Worm (Caenorhabditis elegans) whole organism, young adult: ENCODE measurements around the gene eat-6.

Source experiments
- B0019.2 ChIP-seq: fragments of 200-800 bp; sonication (Bioruptor generic); conservative IDR thresholded peaks from 2 replicates; pipeline ENCODE4 v1.3.6; 2022; ENCODE audit warnings: missing genetic modification reagents, missing genetic modification characterization, missing compliant biosample characterization
- B0336.3 ChIP-seq: fragments of 200-800 bp; sonication (Bioruptor generic); IDR thresholded peaks from 2 replicates; pipeline ENCODE4 v1.3.6; 2022; ENCODE audit warnings: missing genetic modification characterization, missing compliant biosample characterization
- F23B12.7 ChIP-seq: sonication (generic microtip); optimal IDR thresholded peaks from 2 replicates; lab custom pipeline; 2017; ENCODE audit warnings: missing genetic modification characterization, mild to moderate bottlenecking, missing compliant biosample characterization, antibody characterized with exemption, moderate library complexity; ENCODE audit not compliant: insufficient read depth
- F37B4.10 ChIP-seq: fragments of 200-800 bp; sonication (Bioruptor generic); IDR thresholded peaks from 2 replicates; pipeline ENCODE4 v1.3.6; 2022; ENCODE audit warnings: missing genetic modification characterization, missing compliant biosample characterization
- F52B5.7 ChIP-seq: sonication (generic microtip); optimal IDR thresholded peaks from 2 replicates; lab custom pipeline; 2016; ENCODE audit warnings: mild to moderate bottlenecking, missing genetic modification characterization, missing compliant biosample characterization
- F57C9.4 ChIP-seq: sonication (generic microtip); optimal IDR thresholded peaks from 2 replicates; lab custom pipeline; 2017; ENCODE audit warnings: mild to moderate bottlenecking, missing genetic modification characterization, missing compliant biosample characterization
- Y53F4B.3 ChIP-seq: fragments of 200-800 bp; sonication (Bioruptor generic); IDR thresholded peaks from 2 replicates; pipeline ENCODE4 v1.3.6; 2022; ENCODE audit warnings: missing genetic modification reagents, missing genetic modification characterization, missing compliant biosample characterization
- ama-1 ChIP-seq, 3 experiments: fragments of 150-350 bp in 1 of 3; sonication (generic microtip) in 2 of 3; optimal IDR thresholded peaks; 2 replicates each; lab custom pipeline; 2014 to 2018; ENCODE audit warnings: missing biosample characterization in 2 of 3, missing genetic modification characterization in 2 of 3, missing genetic modification reagents in 2 of 3
- aptf-3 ChIP-seq: fragments of 200-800 bp; sonication (Bioruptor generic); IDR thresholded peaks from 2 replicates; pipeline ENCODE4 v1.3.6; 2022; ENCODE audit warnings: missing genetic modification characterization, missing compliant biosample characterization
- attf-6 ChIP-seq: fragments of 200-800 bp; sonication (Bioruptor generic); IDR thresholded peaks from 2 replicates; pipeline ENCODE4 v1.3.6; 2022; ENCODE audit warnings: missing genetic modification reagents, missing genetic modification characterization, missing compliant biosample characterization
- ccch-3 ChIP-seq: fragments of 200-800 bp; sonication (Bioruptor generic); optimal IDR thresholded peaks from 2 replicates; lab custom pipeline; 2018; ENCODE audit warnings: mild to moderate bottlenecking, missing genetic modification characterization, missing compliant biosample characterization
- cebp-1 ChIP-seq, 2 experiments: fragments of 200-800 bp in 1 of 2; sonication (Bioruptor generic) in 1 of 2; sonication (generic microtip) in 1 of 2; IDR thresholded peaks in 1 of 2; optimal IDR thresholded peaks in 1 of 2; 2 replicates each; pipeline versions ENCODE4 v1.3.6 to Lab custom; 2017 to 2022; ENCODE audit warnings: missing compliant biosample characterization in 2 of 2, missing genetic modification characterization in 2 of 2, mild to moderate bottlenecking in 1 of 2, missing genetic modification reagents in 1 of 2, moderate library complexity in 1 of 2
- ceh-100 ChIP-seq: fragments of 200-800 bp; sonication (Bioruptor generic); IDR thresholded peaks from 2 replicates; pipeline ENCODE4 v1.3.6; 2022; ENCODE audit warnings: missing genetic modification reagents, missing genetic modification characterization, missing compliant biosample characterization
- ceh-91 ChIP-seq: fragments of 200-800 bp; sonication (Bioruptor generic); IDR thresholded peaks from 2 replicates; pipeline ENCODE4 v1.3.6; 2022; ENCODE audit warnings: missing genetic modification reagents, missing genetic modification characterization, missing compliant biosample characterization
- dox-1 ChIP-seq: fragments of 200-800 bp; sonication (Bioruptor generic); IDR thresholded peaks from 2 replicates; pipeline ENCODE4 v1.3.6; 2022; ENCODE audit warnings: missing genetic modification reagents, missing genetic modification characterization, missing compliant biosample characterization
- efl-1 ChIP-seq: fragments of 150-350 bp; optimal IDR thresholded peaks from 2 replicates; lab custom pipeline; 2014; ENCODE audit warnings: missing biosample characterization, missing genetic modification reagents, missing genetic modification characterization
- egl-18 ChIP-seq: fragments of 200-800 bp; sonication (Bioruptor generic); IDR thresholded peaks from 2 replicates; pipeline ENCODE4 v1.3.6; 2022; ENCODE audit warnings: missing genetic modification reagents, missing genetic modification characterization, missing compliant biosample characterization
- lin-26 ChIP-seq: fragments of 200-800 bp; sonication (Bioruptor generic); IDR thresholded peaks from 2 replicates; pipeline ENCODE4 v1.3.6; 2022; ENCODE audit warnings: missing genetic modification reagents, missing genetic modification characterization, missing compliant biosample characterization
- lin-35 ChIP-seq, 3 experiments: fragments of 150-350 bp in 2 of 3; sonication (generic microtip) in 1 of 3; optimal IDR thresholded peaks; 2 replicates each; lab custom pipeline; 2014 to 2018; ENCODE audit warnings: missing biosample characterization in 3 of 3, missing genetic modification characterization in 3 of 3, missing genetic modification reagents in 3 of 3
- madf-3 ChIP-seq: fragments of 200-800 bp; sonication (Bioruptor generic); IDR thresholded peaks from 2 replicates; pipeline ENCODE4 v1.3.6; 2022; ENCODE audit warnings: missing genetic modification reagents, missing genetic modification characterization, missing compliant biosample characterization
- madf-6 ChIP-seq: fragments of 200-800 bp; sonication (Bioruptor generic); IDR thresholded peaks from 2 replicates; pipeline ENCODE4 v1.3.6; 2022; ENCODE audit warnings: missing genetic modification reagents, missing genetic modification characterization, missing compliant biosample characterization
- mcd-1 ChIP-seq: fragments of 200-800 bp; sonication (Bioruptor generic); IDR thresholded peaks from 2 replicates; pipeline ENCODE4 v1.3.6; 2022; ENCODE audit warnings: missing genetic modification reagents, missing genetic modification characterization, missing compliant biosample characterization
- nfya-1 ChIP-seq: sonication (generic microtip); optimal IDR thresholded peaks from 2 replicates; lab custom pipeline; 2017; ENCODE audit warnings: antibody characterized with exemption, missing compliant biosample characterization, missing genetic modification characterization, borderline replicate concordance; ENCODE audit not compliant: insufficient read depth
- nhr-120 ChIP-seq: fragments of 200-800 bp; sonication (Bioruptor generic); IDR thresholded peaks from 2 replicates; pipeline ENCODE4 v1.3.6; 2022; ENCODE audit warnings: missing genetic modification characterization, missing compliant biosample characterization
- nhr-80 ChIP-seq: sonication (generic microtip); optimal IDR thresholded peaks from 2 replicates; lab custom pipeline; 2016; ENCODE audit warnings: missing genetic modification characterization, missing compliant biosample characterization
- nhr-90 ChIP-seq: sonication (generic microtip); optimal IDR thresholded peaks from 2 replicates; lab custom pipeline; 2016; ENCODE audit warnings: missing genotype, mild to moderate bottlenecking, missing genetic modification characterization, missing compliant biosample characterization
- repo-1 ChIP-seq: sonication (generic microtip); optimal IDR thresholded peaks from 2 replicates; lab custom pipeline; 2017; ENCODE audit warnings: mild to moderate bottlenecking, missing genetic modification characterization, missing compliant biosample characterization
- rpc-1 ChIP-seq, 2 experiments: fragments of 150-350 bp in 1 of 2; sonication (generic microtip) in 1 of 2; optimal IDR thresholded peaks; 2 replicates each; lab custom pipeline; 2014 to 2018; ENCODE audit warnings: missing biosample characterization in 1 of 2, missing genetic modification characterization in 1 of 2, missing genetic modification reagents in 1 of 2, missing genotype in 1 of 2
- sdz-38 ChIP-seq: sonication (generic microtip); optimal IDR thresholded peaks from 2 replicates; lab custom pipeline; 2016; ENCODE audit warnings: missing genotype, missing genetic modification characterization, missing compliant biosample characterization
- snpc-1.3 ChIP-seq: sonication (generic microtip); optimal IDR thresholded peaks from 2 replicates; lab custom pipeline; 2017; ENCODE audit warnings: missing genetic modification characterization, mild to moderate bottlenecking, missing compliant biosample characterization, antibody characterized with exemption, moderate library complexity, missing genotype, missing genetic modification reagents; ENCODE audit not compliant: insufficient read depth
- snpc-3.4 ChIP-seq: sonication (generic microtip); optimal IDR thresholded peaks from 2 replicates; lab custom pipeline; 2017; ENCODE audit warnings: missing genetic modification characterization, mild to moderate bottlenecking, missing compliant biosample characterization, antibody characterized with exemption, moderate library complexity, missing genotype, missing genetic modification reagents
- snpc-4 ChIP-seq, 5 experiments: fragments of 150-350 bp in 1 of 5; sonication (generic microtip) in 4 of 5; optimal IDR thresholded peaks; 2 replicates each; lab custom pipeline; 2014 to 2018; ENCODE audit warnings: missing genetic modification characterization in 5 of 5, missing biosample characterization in 3 of 5, antibody characterized with exemption in 2 of 5, mild to moderate bottlenecking in 2 of 5, missing compliant biosample characterization in 2 of 5, missing genotype in 2 of 5, moderate library complexity in 2 of 5, missing genetic modification reagents in 1 of 5
- somi-1 ChIP-seq: fragments of 200-800 bp; sonication (Bioruptor generic); optimal IDR thresholded peaks from 2 replicates; lab custom pipeline; 2018; ENCODE audit warnings: mild to moderate bottlenecking, missing genetic modification characterization, missing compliant biosample characterization

Gene eat-6

ce11 chrV:13129895-13130294, at the start of gene eat-6:
TSS of gene eat-6 (minus strand) at chrV:13129995.
- TF ChIP-seq attf-6 (GFP tag; lab: Robert Waterston, UW), result no peak
- no peak for TF ChIP-seq F57C9.4
- TF ChIP-seq nfya-1 (tag; lab: Kevin White, UChicago), result no peak

DNA sequence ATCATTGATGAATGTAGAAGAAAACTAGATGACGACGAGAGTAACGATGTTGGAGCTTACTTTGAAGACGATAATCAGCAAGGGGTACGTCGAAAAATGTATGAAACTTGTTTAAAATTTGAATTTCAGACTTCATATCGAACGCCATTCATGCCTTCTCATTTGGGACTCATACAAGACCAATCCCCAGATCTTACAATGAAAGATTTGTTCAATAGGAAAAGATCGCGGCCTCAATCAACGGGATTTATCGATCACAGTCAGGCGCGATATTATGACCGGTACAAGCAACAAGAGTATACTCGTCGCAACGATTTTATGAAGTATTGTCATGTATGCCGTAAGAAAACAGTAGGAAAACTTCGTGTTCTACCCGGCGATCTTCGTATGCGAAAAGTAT, 47.0 kb upstream of the eat-6 start:
- TF ChIP-seq Y53F4B.3 (no peak), lin-26 (GFP tag; lab: Robert Waterston, UW) (no peak), ceh-91 (GFP tag; lab: Robert Waterston, UW) (no peak), F37B4.10 (GFP tag; lab: Robert Waterston, UW) (no peak), nhr-90 (tag; lab: Kevin White, UChicago) (no peak), somi-1 (no peak), nhr-120 (GFP tag; lab: Robert Waterston, UW) (no peak), nfya-1 (tag; lab: Kevin White, UChicago) (no peak)

DNA sequence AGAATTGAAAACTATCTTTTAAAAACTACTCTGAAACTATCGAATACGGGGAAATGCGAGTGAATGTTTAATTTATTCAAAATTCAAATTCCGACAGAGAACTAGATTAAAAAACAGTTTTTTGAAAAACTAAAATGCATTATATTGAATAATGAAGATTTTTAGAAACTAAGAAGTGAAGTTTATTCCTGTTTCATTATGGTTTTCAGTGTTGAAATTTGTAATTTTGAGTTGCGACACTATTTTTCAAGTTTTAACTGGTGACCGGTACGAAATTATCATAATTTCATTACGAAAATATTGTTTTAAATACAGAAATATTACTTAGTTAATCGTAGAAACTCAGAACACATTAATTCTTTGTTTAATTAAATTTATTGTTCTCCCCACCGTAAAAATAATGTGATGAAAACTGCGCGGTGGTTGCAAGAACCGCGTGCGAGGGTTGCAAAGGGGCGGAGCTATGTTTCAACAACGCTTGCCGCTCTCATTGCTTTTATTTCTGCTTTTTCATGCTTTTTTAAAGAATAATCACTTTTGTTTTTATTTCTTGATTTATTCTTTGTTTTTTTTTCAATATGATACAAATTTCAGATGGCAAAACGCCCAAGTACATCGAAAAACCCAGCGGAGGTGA, 46.4 kb upstream of the eat-6 start, which contains the start of gene him-17:
Gene him-17, plus strand, starts transcription at position 595 of the 637 bp plus-strand sequence.
- no peak for TF ChIP-seq egl-18 (GFP tag; lab: Robert Waterston, UW)
- TF ChIP-seq ceh-100 (GFP tag; lab: Robert Waterston, UW), result peak; percentile 41; the same call in 1 of the 2 replicates
- no peak for TF ChIP-seq cebp-1 (GFP tag; IDR thresholded peaks at IDR 0.05; lab: Robert Waterston, UW)
- TF ChIP-seq cebp-1 (tag; optimal IDR thresholded peaks at IDR 0.05; lab: Kevin White, UChicago), result peak; percentile 45
- TF ChIP-seq repo-1 (tag; lab: Kevin White, UChicago), result peak; percentile 13
- TF ChIP-seq ama-1 (optimal IDR thresholded peaks at IDR 0.05; lab: Kevin White, UChicago), result no peak
- TF ChIP-seq ama-1 (GFP tag; optimal IDR thresholded peaks at IDR 0.05; lab: Kevin White, UChicago), result peak in 1 of 2 experiments; percentile 20
- TF ChIP-seq lin-35 (GFP tag; optimal IDR thresholded peaks at IDR 0.05; lab: Kevin White, UChicago), result peak in 1 of 3 experiments; percentile 17
- peak; percentile 33; the same call in 1 of the 2 replicates for TF ChIP-seq madf-3
- peak; percentile 49 for TF ChIP-seq F23B12.7
- peak; percentile 54; the same call in 1 of the 2 replicates for TF ChIP-seq B0336.3
- TF ChIP-seq ccch-3, result no peak
- peak; percentile 10 for TF ChIP-seq snpc-1.3 (tag; lab: Kevin White, UChicago)
- TF ChIP-seq dox-1 (GFP tag; lab: Robert Waterston, UW), result peak; percentile 61; the same call in 1 of the 2 replicates
- peak; percentile 44 for TF ChIP-seq mcd-1 (GFP tag; lab: Robert Waterston, UW)
- TF ChIP-seq somi-1, result no peak
- TF ChIP-seq snpc-4 (GFP tag; optimal IDR thresholded peaks at IDR 0.05; lab: Kevin White, UChicago), result no peak
- TF ChIP-seq snpc-4 (tag; optimal IDR thresholded peaks at IDR 0.05; lab: Kevin White, UChicago), result peak in 2 of 4 experiments; percentile 2 to 22
- peak; percentile 56 for TF ChIP-seq madf-6
- TF ChIP-seq B0019.2, result no peak
- peak; percentile 38 for TF ChIP-seq rpc-1 (optimal IDR thresholded peaks at IDR 0.05; lab: Kevin White, UChicago)
- TF ChIP-seq rpc-1 (tag; optimal IDR thresholded peaks at IDR 0.05; lab: Kevin White, UChicago), result no peak
- peak; percentile 3 for TF ChIP-seq efl-1 (GFP tag; lab: Kevin White, UChicago)

DNA sequence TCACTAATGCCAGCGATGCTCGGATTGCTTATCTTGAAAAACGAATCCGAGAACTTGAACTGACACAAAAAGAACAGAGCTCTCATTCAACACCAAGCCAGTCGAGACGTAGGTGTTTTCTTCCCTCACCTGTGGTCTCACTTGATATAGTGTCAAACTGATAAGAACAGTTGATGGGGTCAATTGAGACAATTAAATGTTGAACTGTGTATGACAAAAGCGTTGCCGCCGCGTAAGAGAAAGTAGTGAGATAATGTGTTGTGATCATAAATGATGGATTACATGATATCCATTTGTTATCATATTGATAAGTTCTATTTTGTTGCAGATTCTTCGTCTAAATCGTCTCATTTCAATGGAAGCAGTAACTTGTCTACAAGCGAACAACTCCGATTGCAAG, 43.9 kb upstream of the eat-6 start:
- TF ChIP-seq F52B5.7 (no peak), sdz-38 (no peak), aptf-3 (no peak), nhr-80 (peak; percentile 22), snpc-3.4 (no peak)
- TF ChIP-seq, all 124 proteins: peak for 1
